Worm (Caenorhabditis elegans): ENCODE data around the gene ceh-91.

The ceh-91 gene

ce11 chrIII:11588911-11589310 is 27.6 kb upstream of the ceh-91 start, which contains the start of gene Y66D12A.3:
Gene Y66D12A.3 (plus strand): TSS chrIII:11589211.
- no peak for TF ChIP-seq ceh-58 (GFP tag; IDR thresholded peaks at IDR 0.05)
- TF ChIP-seq madf-8 (GFP tag; conservative IDR thresholded peaks at IDR 0.05), result no peak
- TF ChIP-seq F57A8.1 (GFP tag; optimal IDR thresholded peaks at IDR 0.05), result no peak
- no peak for TF ChIP-seq T07F8.4 (tag; optimal IDR thresholded peaks at IDR 0.05)
- no peak for TF ChIP-seq bed-1 (GFP tag; IDR thresholded peaks at IDR 0.05)
- TF ChIP-seq Y53F4B.3 (GFP tag; IDR thresholded peaks at IDR 0.05), result no peak
- TF ChIP-seq C17E4.6 (GFP tag; IDR thresholded peaks at IDR 0.05), result no peak
- no peak for TF ChIP-seq dox-1 (GFP tag; IDR thresholded peaks at IDR 0.05)
- TF ChIP-seq F52B5.7 (tag; optimal IDR thresholded peaks at IDR 0.05), result no peak
- no peak for TF ChIP-seq K11D2.4 (GFP tag; IDR thresholded peaks at IDR 0.05)
- TF ChIP-seq lin-40 (tag; optimal IDR thresholded peaks at IDR 0.05), result no peak

- TF ChIP-seq lsy-27 (tag; optimal IDR thresholded peaks at IDR 0.05; ENCODE audit: borderline replicate concordance, insufficient read depth) (no peak), nhr-120 (GFP tag; IDR thresholded peaks at IDR 0.05) (no peak), nhr-80 (tag; optimal IDR thresholded peaks at IDR 0.05) (no peak), T26A5.8 (tag; optimal IDR thresholded peaks at IDR 0.05) (no peak)
Observed at ce11 chrIII:11589311-11589710, 27.2 kb upstream of the ceh-91 start.

- TF ChIP-seq mcd-1 (GFP tag; IDR thresholded peaks at IDR 0.05) (peak; percentile 72), ceh-100 (GFP tag; IDR thresholded peaks at IDR 0.05) (peak; percentile 85), atf-7 (tag; optimal IDR thresholded peaks at IDR 0.05) (no peak), sea-2 (GFP tag; IDR thresholded peaks at IDR 0.05) (no peak), lin-40 (tag; optimal IDR thresholded peaks at IDR 0.05) (no peak), ztf-18 (tag; optimal IDR thresholded peaks at IDR 0.05) (no peak), hlh-26 (GFP tag; conservative IDR thresholded peaks at IDR 0.05) (no peak), egl-44 (GFP tag; IDR thresholded peaks at IDR 0.05) (no peak), madf-10 (tag; optimal IDR thresholded peaks at IDR 0.05) (no peak), pha-4 (tag; optimal IDR thresholded peaks at IDR 0.05) (no peak), pbrm-1 (GFP tag; IDR thresholded peaks at IDR 0.05) (no peak), ztf-6 (GFP tag; IDR thresholded peaks at IDR 0.05) (no peak)
Observed at ce11 chrIII:11590255-11590654, 26.3 kb upstream of the ceh-91 start.

ce11 chrIII:11592096-11592495 is 24.4 kb upstream of the ceh-91 start:
- TF ChIP-seq ceh-79 (tag; optimal IDR thresholded peaks at IDR 0.05) (no peak), pha-4 (tag; optimal IDR thresholded peaks at IDR 0.05) (no peak), nhr-27 (tag; optimal IDR thresholded peaks at IDR 0.05) (no peak), hlh-26 (GFP tag; conservative IDR thresholded peaks at IDR 0.05) (no peak), ZK185.1 (tag; optimal IDR thresholded peaks at IDR 0.05; ENCODE audit: poor library complexity, severe bottlenecking) (no peak)

ce11 chrIII:11607870-11608269 is 8.7 kb upstream of the ceh-91 start, which contains the start of gene Y66D12A.1:
Gene Y66D12A.1 (plus strand): TSS chrIII:11608170.
- TF ChIP-seq Y67H2A.10 (GFP tag; conservative IDR thresholded peaks at IDR 0.05) (no peak), F22D6.2 (tag; optimal IDR thresholded peaks at IDR 0.05) (no peak), repo-1 (tag; optimal IDR thresholded peaks at IDR 0.05) (no peak), egl-18 (GFP tag; IDR thresholded peaks at IDR 0.05) (no peak), madf-6 (GFP tag; IDR thresholded peaks at IDR 0.05) (no peak), F49E8.2 (tag; optimal IDR thresholded peaks at IDR 0.05; ENCODE audit: insufficient read depth) (no peak), Y53F4B.3 (GFP tag; IDR thresholded peaks at IDR 0.05) (no peak), F33H1.4 (GFP tag; IDR thresholded peaks at IDR 0.05) (no peak), rcor-1 (GFP tag; IDR thresholded peaks at IDR 0.05) (no peak), sea-2 (GFP tag; IDR thresholded peaks at IDR 0.05) (no peak), madf-8 (GFP tag; conservative IDR thresholded peaks at IDR 0.05) (no peak), ekl-4 (GFP tag; IDR thresholded peaks at IDR 0.05) (no peak), attf-6 (GFP tag; IDR thresholded peaks at IDR 0.05) (no peak), T26A5.8 (tag; optimal IDR thresholded peaks at IDR 0.05) (no peak), ztf-22 (GFP tag; optimal IDR thresholded peaks at IDR 0.05) (no peak), cebp-1 (GFP tag; IDR thresholded peaks at IDR 0.05) (no peak), cebp-1 (tag; optimal IDR thresholded peaks at IDR 0.05) (no peak), hmg-20 (GFP tag; IDR thresholded peaks at IDR 0.05) (no peak), ceh-27 (GFP tag; optimal IDR thresholded peaks at IDR 0.05) (no peak)
